Worm (Caenorhabditis elegans): ENCODE measurements around the gene hda-2.
A peak's percentile ranks its signal among the peaks of the same experiment; 100 is the strongest.

hda-2 gene

ce11 chrII:8016167-8016566 lies 6.2 kb downstream of the hda-2 start (continued):
- TF ChIP-seq aptf-2 (GFP tag; conservative IDR thresholded peaks at IDR 0.05): no peak
- no peak for TF ChIP-seq lag-1 (GFP tag; IDR thresholded peaks at IDR 0.05)
- no peak for TF ChIP-seq F55B11.4 (tag; optimal IDR thresholded peaks at IDR 0.05; ENCODE audit: borderline replicate concordance, insufficient read depth)
- peak; percentile 60 for TF ChIP-seq unc-62 (GFP tag; optimal IDR thresholded peaks at IDR 0.05)
- no peak for TF ChIP-seq madf-6 (GFP tag; IDR thresholded peaks at IDR 0.05)
- peak; percentile 43; the same call in 1 of the 2 replicates for TF ChIP-seq Y53G8AR.9 (GFP tag; conservative IDR thresholded peaks at IDR 0.05)
- no peak for TF ChIP-seq attf-3 (GFP tag; conservative IDR thresholded peaks at IDR 0.05)
- TF ChIP-seq B0336.3 (GFP tag; IDR thresholded peaks at IDR 0.05): no peak
- TF ChIP-seq F23B12.7 (tag; optimal IDR thresholded peaks at IDR 0.05; ENCODE audit: insufficient read depth): no peak
- no peak for TF ChIP-seq B0261.1 (tag; optimal IDR thresholded peaks at IDR 0.05)
- TF ChIP-seq nfya-2 (GFP tag; IDR thresholded peaks at IDR 0.05): no peak
- no peak for TF ChIP-seq attf-5 (GFP tag; optimal IDR thresholded peaks at IDR 0.05)
- peak; percentile 32; the same call in 1 of the 2 replicates for TF ChIP-seq egl-44 (GFP tag; IDR thresholded peaks at IDR 0.05)
- TF ChIP-seq efl-1 (GFP tag; optimal IDR thresholded peaks at IDR 0.05): no peak
- no peak for TF ChIP-seq ccch-3 (GFP tag; optimal IDR thresholded peaks at IDR 0.05)
- TF ChIP-seq mcd-1 (GFP tag; IDR thresholded peaks at IDR 0.05): peak; percentile 49
- TF ChIP-seq akir-1 (GFP tag; optimal IDR thresholded peaks at IDR 0.05): no peak
- TF ChIP-seq tbx-9 (tag; optimal IDR thresholded peaks at IDR 0.05; ENCODE audit: borderline replicate concordance): no peak
- TF ChIP-seq bed-2 (GFP tag; IDR thresholded peaks at IDR 0.05): no peak
- TF ChIP-seq nhr-27 (tag; optimal IDR thresholded peaks at IDR 0.05): no peak
- TF ChIP-seq nfya-1 (tag; optimal IDR thresholded peaks at IDR 0.05; ENCODE audit: borderline replicate concordance, insufficient read depth): no peak
- TF ChIP-seq rpc-1 (optimal IDR thresholded peaks at IDR 0.05): no peak
- TF ChIP-seq rpc-1 (tag; optimal IDR thresholded peaks at IDR 0.05): no peak
- TF ChIP-seq lin-54 (GFP tag; optimal IDR thresholded peaks at IDR 0.05): no peak
- no peak for TF ChIP-seq cebp-2 (GFP tag; IDR thresholded peaks at IDR 0.05)
- TF ChIP-seq madf-10 (tag; optimal IDR thresholded peaks at IDR 0.05): no peak
- TF ChIP-seq tlf-1 (GFP tag; optimal IDR thresholded peaks at IDR 0.05): no peak
- TF ChIP-seq die-1 (tag; optimal IDR thresholded peaks at IDR 0.05): no peak
- no peak for TF ChIP-seq Y53F4B.3 (GFP tag; IDR thresholded peaks at IDR 0.05)
- TF ChIP-seq ama-1 (optimal IDR thresholded peaks at IDR 0.05): no peak
- no peak for TF ChIP-seq ama-1 (GFP tag; optimal IDR thresholded peaks at IDR 0.05)
- no peak for TF ChIP-seq Y79H2A.3 (GFP tag; conservative IDR thresholded peaks at IDR 0.05)
- TF ChIP-seq nhr-179 (tag; optimal IDR thresholded peaks at IDR 0.05): no peak
- TF ChIP-seq nhr-80 (tag; optimal IDR thresholded peaks at IDR 0.05): no peak
- peak; percentile 78 for TF ChIP-seq ztf-22 (GFP tag; optimal IDR thresholded peaks at IDR 0.05)
- TF ChIP-seq Y95B8A.8 (GFP tag; IDR thresholded peaks at IDR 0.05): no peak
- TF ChIP-seq aptf-3 (GFP tag; IDR thresholded peaks at IDR 0.05): no peak
- no peak for TF ChIP-seq ZK185.1 (tag; optimal IDR thresholded peaks at IDR 0.05; ENCODE audit: poor library complexity, severe bottlenecking)
- 0 out of 2 replicates have a peak, but pooled peaks have one; percentile 60 for TF ChIP-seq madf-3 (GFP tag; IDR thresholded peaks at IDR 0.05)
- no peak for TF ChIP-seq hlh-12 (tag; optimal IDR thresholded peaks at IDR 0.05)
- no peak for TF ChIP-seq madf-8 (GFP tag; conservative IDR thresholded peaks at IDR 0.05)
- TF ChIP-seq dpl-1 (GFP tag; optimal IDR thresholded peaks at IDR 0.05): no peak
- TF ChIP-seq hmg-20 (GFP tag; IDR thresholded peaks at IDR 0.05): no peak
- TF ChIP-seq zfh-2 (GFP tag; conservative IDR thresholded peaks at IDR 0.05): no peak
- no peak for TF ChIP-seq ztf-6 (GFP tag; IDR thresholded peaks at IDR 0.05)
- no peak for TF ChIP-seq unc-130 (GFP tag; optimal IDR thresholded peaks at IDR 0.05)
- TF ChIP-seq lsy-27 (tag; optimal IDR thresholded peaks at IDR 0.05; ENCODE audit: borderline replicate concordance, insufficient read depth): no peak
- no peak for TF ChIP-seq K12H6.12 (tag; optimal IDR thresholded peaks at IDR 0.05)
- TF ChIP-seq chd-7 (tag; optimal IDR thresholded peaks at IDR 0.05): peak; percentile 51
- 0 out of 2 replicates have a peak, but pooled peaks have one; percentile 36 for TF ChIP-seq K11D2.4 (GFP tag; IDR thresholded peaks at IDR 0.05)

Data from whole organism, young adult.